Worm (Caenorhabditis elegans) whole organism, early embryonic: ENCODE data around the gene ZK637.14.

Experiments
- B0310.2 ChIP-seq: sonication (generic microtip); optimal IDR thresholded peaks from 2 replicates; lab custom pipeline; 2016; ENCODE audit warnings: mild to moderate bottlenecking, missing genetic modification characterization, missing compliant biosample characterization
- F13C5.2 ChIP-seq: sonication (generic microtip); optimal IDR thresholded peaks from 2 replicates; lab custom pipeline; 2017; ENCODE audit warnings: mild to moderate bottlenecking, missing genetic modification characterization, inconsistent platforms, missing compliant biosample characterization
- aly-1 ChIP-seq: sonication (generic microtip); optimal IDR thresholded peaks from 2 replicates; lab custom pipeline; 2016; ENCODE audit warnings: missing genetic modification characterization, missing compliant biosample characterization
- ama-1 ChIP-seq: fragments of 150-350 bp; optimal IDR thresholded peaks from 2 replicates; lab custom pipeline; 2014
- ceh-13 ChIP-seq: fragments of 200-800 bp; sonication (Bioruptor generic); optimal IDR thresholded peaks from 2 replicates; lab custom pipeline; 2018; ENCODE audit warnings: mild to moderate bottlenecking, missing genetic modification characterization, missing compliant biosample characterization
- ceh-36 ChIP-seq: sonication (generic microtip); optimal IDR thresholded peaks from 2 replicates; lab custom pipeline; 2016; ENCODE audit warnings: missing genetic modification characterization, inconsistent platforms, missing compliant biosample characterization
- ets-7 ChIP-seq: sonication (generic microtip); optimal IDR thresholded peaks from 2 replicates; lab custom pipeline; 2016; ENCODE audit warnings: missing genotype, missing genetic modification characterization, missing compliant biosample characterization
- flt-1 ChIP-seq: fragments of 200-800 bp; sonication (Bioruptor generic); IDR thresholded peaks from 2 replicates; pipeline ENCODE4 v1.3.6; 2022; ENCODE audit warnings: missing genetic modification characterization, missing compliant biosample characterization
- hmbx-1 ChIP-seq: sonication (generic microtip); optimal IDR thresholded peaks from 2 replicates; lab custom pipeline; 2016; ENCODE audit warnings: mild to moderate bottlenecking, missing genetic modification characterization, missing compliant biosample characterization
- hmg-4 ChIP-seq: fragments of 200-800 bp; sonication (Bioruptor generic); optimal IDR thresholded peaks from 2 replicates; lab custom pipeline; 2018; ENCODE audit warnings: mild to moderate bottlenecking, missing genetic modification characterization, missing compliant biosample characterization
- hnd-1 ChIP-seq: sonication (generic microtip); optimal IDR thresholded peaks from 2 replicates; lab custom pipeline; 2016; ENCODE audit warnings: missing genetic modification characterization, missing compliant biosample characterization
- pes-1 ChIP-seq: fragments of 200-800 bp; sonication (Bioruptor generic); IDR thresholded peaks from 2 replicates; pipeline ENCODE4 v1.3.6; 2022; ENCODE audit warnings: missing genetic modification reagents, missing genetic modification characterization, missing compliant biosample characterization
- scrt-1 ChIP-seq: fragments of 200-800 bp; sonication (Bioruptor generic); IDR thresholded peaks from 2 replicates; pipeline ENCODE4 v1.3.6; 2022; ENCODE audit warnings: missing genetic modification characterization, missing compliant biosample characterization
- sea-1 ChIP-seq: fragments of 200-800 bp; sonication (Bioruptor generic); conservative IDR thresholded peaks from 2 replicates; pipeline ENCODE4 v1.3.6; 2022; ENCODE audit warnings: missing genetic modification characterization, missing compliant biosample characterization
- tbx-11 ChIP-seq: fragments of 200-800 bp; sonication (Bioruptor generic); IDR thresholded peaks from 2 replicates; pipeline ENCODE4 v1.3.6; 2022; ENCODE audit warnings: missing genetic modification characterization, missing compliant biosample characterization
- tbx-37 ChIP-seq: fragments of 200-800 bp; sonication (Bioruptor generic); conservative IDR thresholded peaks from 2 replicates; pipeline ENCODE4 v1.3.6; 2022; ENCODE audit warnings: missing genetic modification reagents, missing genetic modification characterization, missing compliant biosample characterization
- tra-4 ChIP-seq: sonication (generic microtip); optimal IDR thresholded peaks from 2 replicates; lab custom pipeline; 2017; ENCODE audit warnings: missing genetic modification characterization, missing compliant biosample characterization

Gene ZK637.14

DNA sequence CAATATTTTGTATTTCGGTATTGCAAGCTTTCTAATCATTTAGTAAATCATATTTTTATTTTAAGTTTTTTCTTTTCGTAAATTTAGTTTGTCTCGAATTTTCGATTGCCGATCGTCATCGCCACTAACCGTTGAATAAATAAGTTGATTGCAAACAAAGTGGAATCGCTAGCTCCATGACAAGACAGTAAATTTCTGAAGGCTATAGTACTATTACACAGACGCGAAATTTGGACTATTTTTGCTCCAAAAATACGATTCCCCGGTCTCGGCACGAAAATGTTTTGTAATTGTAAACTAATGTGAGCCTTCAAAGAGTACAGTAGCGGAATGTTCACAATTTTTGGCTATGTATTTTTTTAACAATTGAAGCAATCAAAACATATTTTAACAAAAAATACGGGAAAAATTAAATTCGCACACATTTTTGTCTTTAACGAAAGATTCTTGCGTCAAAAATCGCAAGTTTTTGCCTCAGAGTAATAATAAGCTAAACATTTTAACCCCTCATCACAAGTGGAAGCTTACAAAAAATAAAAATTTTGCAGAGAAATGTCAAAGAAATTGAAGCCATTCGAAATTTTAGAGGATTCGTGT is 22.7 kb upstream of the ZK637.14 start, which contains the start of gene tpk-1:
Gene tpk-1, plus strand, starts transcription at position 547 of the 597 bp plus-strand sequence.
- TF ChIP-seq ceh-13 (GFP tag; lab: Kevin White, UChicago) (no peak), ceh-36 (tag; lab: Kevin White, UChicago) (no peak), B0310.2 (tag; lab: Kevin White, UChicago) (no peak), pes-1 (GFP tag; lab: Robert Waterston, UW) (no peak), ets-7 (tag; lab: Kevin White, UChicago) (no peak), hmg-4 (GFP tag; lab: Kevin White, UChicago) (no peak), tbx-37 (GFP tag; lab: Robert Waterston, UW) (no peak), hmbx-1 (tag; lab: Kevin White, UChicago) (no peak), F13C5.2 (tag; lab: Kevin White, UChicago) (no peak), aly-1 (tag; lab: Kevin White, UChicago) (no peak), tbx-11 (GFP tag; lab: Robert Waterston, UW) (no peak), scrt-1 (GFP tag; lab: Robert Waterston, UW) (no peak), hnd-1 (tag; lab: Kevin White, UChicago) (no peak), ama-1 (lab: Kevin White, UChicago) (no peak), flt-1 (GFP tag; lab: Robert Waterston, UW) (no peak), tra-4 (tag; lab: Kevin White, UChicago) (no peak), sea-1 (no peak)

DNA sequence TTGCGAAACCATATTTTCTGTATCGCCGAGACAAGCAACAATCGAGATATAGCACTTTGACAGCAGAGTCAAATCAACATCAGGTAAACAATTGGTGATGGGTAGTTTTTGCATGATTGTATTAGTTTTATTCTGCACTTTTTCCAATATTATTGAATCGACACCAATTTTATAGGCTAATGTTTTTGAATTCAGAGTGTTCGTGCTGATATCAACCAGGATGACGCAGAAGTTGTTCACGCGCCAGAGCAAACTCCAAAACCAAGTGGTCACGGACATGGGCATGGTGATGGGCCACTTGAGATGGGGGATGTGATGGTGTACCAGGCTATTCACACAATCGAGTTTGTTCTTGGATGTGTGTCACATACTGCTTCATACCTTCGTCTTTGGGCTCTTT is 21.2 kb upstream of the ZK637.14 start:
- TF ChIP-seq ama-1 (lab: Kevin White, UChicago) (no peak), tbx-37 (GFP tag; lab: Robert Waterston, UW) (no peak), B0310.2 (tag; lab: Kevin White, UChicago) (no peak), F13C5.2 (tag; lab: Kevin White, UChicago) (no peak), ceh-36 (tag; lab: Kevin White, UChicago) (no peak), hmbx-1 (tag; lab: Kevin White, UChicago) (no peak), hmg-4 (GFP tag; lab: Kevin White, UChicago) (no peak), aly-1 (tag; lab: Kevin White, UChicago) (no peak), ceh-13 (GFP tag; lab: Kevin White, UChicago) (no peak), ets-7 (tag; lab: Kevin White, UChicago) (no peak), hnd-1 (tag; lab: Kevin White, UChicago) (no peak), flt-1 (GFP tag; lab: Robert Waterston, UW) (no peak), sea-1 (no peak), pes-1 (GFP tag; lab: Robert Waterston, UW) (no peak), tbx-11 (GFP tag; lab: Robert Waterston, UW) (no peak), scrt-1 (GFP tag; lab: Robert Waterston, UW) (no peak), tra-4 (tag; lab: Kevin White, UChicago) (no peak)

DNA sequence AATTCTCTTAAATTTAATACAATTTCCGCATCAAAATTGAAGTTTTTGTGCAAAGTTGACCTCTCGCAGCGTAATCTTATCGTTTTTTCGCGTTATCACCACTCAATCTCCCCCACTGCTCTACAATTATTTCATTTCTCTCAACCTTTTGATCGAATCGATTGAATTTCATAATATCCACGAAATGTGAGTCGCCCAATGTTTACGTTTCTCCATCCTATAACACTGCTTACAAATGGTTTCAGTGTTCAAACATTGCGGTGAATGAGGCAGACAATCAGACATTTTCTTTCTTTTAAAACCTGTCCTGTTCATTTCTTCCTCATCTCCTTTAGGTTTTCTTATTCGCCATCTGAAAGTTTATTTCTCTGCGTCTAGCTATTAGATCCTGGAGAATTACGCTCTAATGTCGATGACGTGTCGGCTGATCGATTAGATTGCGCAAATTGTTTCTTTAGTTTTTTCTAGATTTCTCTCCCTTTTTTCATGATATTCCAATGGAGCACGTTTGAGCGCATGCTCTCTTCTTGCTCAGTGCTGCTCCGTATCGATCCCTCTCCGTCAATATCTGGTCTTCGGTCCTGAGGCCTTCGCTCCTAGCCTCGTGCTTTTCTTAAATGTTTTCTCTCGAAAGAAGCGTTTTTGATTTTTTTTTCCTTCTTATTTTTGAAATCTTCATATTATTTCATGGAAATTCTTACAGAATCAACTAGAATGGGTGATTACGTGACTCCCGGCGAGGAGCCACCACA is 16.1 kb upstream of the ZK637.14 start, which contains the start of gene unc-32:
Gene unc-32, plus strand, starts transcription at position 702 of the 752 bp plus-strand sequence.
- no peak for TF ChIP-seq pes-1 (GFP tag; lab: Robert Waterston, UW)
- no peak for TF ChIP-seq ceh-13 (GFP tag; lab: Kevin White, UChicago)
- no peak for TF ChIP-seq hmg-4 (GFP tag; lab: Kevin White, UChicago)
- no peak for TF ChIP-seq hnd-1 (tag; lab: Kevin White, UChicago)
- no peak for TF ChIP-seq ama-1 (lab: Kevin White, UChicago)
- TF ChIP-seq tbx-37 (GFP tag; lab: Robert Waterston, UW), result no peak
- no peak for TF ChIP-seq ets-7 (tag; lab: Kevin White, UChicago)
- no peak for TF ChIP-seq aly-1 (tag; lab: Kevin White, UChicago)
- no peak for TF ChIP-seq F13C5.2 (tag; lab: Kevin White, UChicago)
- TF ChIP-seq hmbx-1 (tag; lab: Kevin White, UChicago), result no peak
- TF ChIP-seq scrt-1 (GFP tag; lab: Robert Waterston, UW), result no peak
- TF ChIP-seq flt-1 (GFP tag; lab: Robert Waterston, UW), result no peak
- no peak for TF ChIP-seq B0310.2 (tag; lab: Kevin White, UChicago)
- TF ChIP-seq tbx-11 (GFP tag; lab: Robert Waterston, UW), result no peak
- no peak for TF ChIP-seq ceh-36 (tag; lab: Kevin White, UChicago)
- TF ChIP-seq sea-1, result no peak
- TF ChIP-seq tra-4 (tag; lab: Kevin White, UChicago), result no peak

DNA sequence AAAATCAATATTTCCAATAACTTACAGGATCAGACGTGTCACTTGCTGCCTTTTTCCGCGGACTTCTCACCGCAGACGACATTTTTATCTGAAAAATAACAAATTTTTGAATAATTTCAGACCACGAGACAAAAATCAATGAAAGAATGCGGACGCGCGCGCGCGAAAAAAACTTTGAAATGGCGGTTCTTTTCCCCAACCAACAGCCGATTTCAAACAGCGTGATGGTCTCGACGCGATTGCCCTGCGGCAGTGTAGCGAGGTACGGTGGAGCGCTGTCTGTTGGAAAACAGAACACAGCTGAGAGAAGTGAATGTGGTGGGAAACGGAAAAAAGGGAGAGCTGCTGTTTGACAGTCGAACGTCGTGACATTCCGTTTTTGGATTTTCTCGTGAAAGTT is 15.1 kb upstream of the ZK637.14 start, which contains the start of gene lin-9:
Gene lin-9, minus strand, starts transcription at position 88 of the 400 bp plus-strand sequence.
- TF ChIP-seq tbx-11 (GFP tag; lab: Robert Waterston, UW) (no peak), hmbx-1 (tag; lab: Kevin White, UChicago) (no peak), pes-1 (GFP tag; lab: Robert Waterston, UW) (peak; percentile 36; the same call in 1 of the 2 replicates), F13C5.2 (tag; lab: Kevin White, UChicago) (peak; percentile 77), aly-1 (tag; lab: Kevin White, UChicago) (no peak), hmg-4 (GFP tag; lab: Kevin White, UChicago) (peak; percentile 70)

DNA sequence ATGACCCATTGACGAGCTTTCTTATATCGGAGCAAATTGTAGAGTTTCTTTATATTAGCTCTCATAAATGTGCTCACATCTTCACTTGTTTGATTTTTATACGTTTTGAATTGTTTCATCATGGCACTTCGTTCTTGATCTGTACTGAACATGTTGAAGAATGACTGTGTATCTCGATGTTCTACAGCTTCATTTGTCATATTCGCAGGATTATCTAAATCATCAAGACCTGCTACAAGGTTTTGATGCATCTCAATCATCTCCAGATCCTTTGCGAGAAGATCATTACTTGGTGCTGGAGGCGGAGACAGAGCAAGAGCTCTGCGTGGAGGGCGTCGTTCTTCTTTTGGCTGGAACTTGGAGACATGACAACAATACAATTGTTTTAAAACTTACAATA is 14.3 kb upstream of the ZK637.14 start:
- TF ChIP-seq tbx-37 (GFP tag; lab: Robert Waterston, UW) (no peak), flt-1 (GFP tag; lab: Robert Waterston, UW) (no peak), B0310.2 (tag; lab: Kevin White, UChicago) (no peak), hnd-1 (tag; lab: Kevin White, UChicago) (no peak)

DNA sequence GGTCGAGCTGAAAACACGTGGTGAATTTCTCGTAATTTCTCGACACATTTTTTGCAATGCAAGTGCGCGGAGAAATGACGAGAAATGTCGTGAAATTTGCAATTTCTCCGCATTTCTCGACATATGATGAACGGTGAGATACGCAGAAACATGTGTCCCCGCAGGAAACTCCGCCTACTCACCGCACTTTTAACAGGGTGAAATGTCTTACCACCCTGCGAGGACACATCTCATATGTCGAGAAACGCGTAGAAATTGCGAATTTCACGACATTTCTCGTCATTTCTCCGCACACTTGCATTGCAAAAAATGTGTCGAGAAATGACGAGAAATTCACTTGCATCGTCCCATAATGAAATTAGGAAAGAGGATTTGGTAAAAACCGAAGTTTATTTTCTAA is 12.1 kb upstream of the ZK637.14 start:
- TF ChIP-seq pes-1 (GFP tag; lab: Robert Waterston, UW) (peak; percentile 66), sea-1 (0 out of 2 replicates have a peak, but pooled peaks have one; percentile 34), tbx-11 (GFP tag; lab: Robert Waterston, UW) (peak; percentile 19; the same call in 1 of the 2 replicates), flt-1 (GFP tag; lab: Robert Waterston, UW) (peak; percentile 65; the same call in 1 of the 2 replicates)
